Fruit fly (Drosophila melanogaster) whole organism, embryonic: ENCODE data around the gene CG18265.
A peak's percentile ranks its signal among the peaks of the same experiment; 100 is the strongest.

Experiments
- Adf1 ChIP-seq: fragments of 200-800 bp; sonication (Bioruptor generic); IDR thresholded peaks from 2 replicates; pipeline ENCODE4 v1.3.6; 2022; ENCODE audit warnings: missing biosample characterization, missing genetic modification characterization
- Antp ChIP-seq: fragments of 200-800 bp; sonication (Bioruptor generic); optimal IDR thresholded peaks from 3 replicates; lab custom pipeline; 2016; ENCODE audit warnings: missing biosample characterization, missing genetic modification characterization
- Blimp-1 ChIP-seq: fragments of 200-800 bp; sonication (Bioruptor generic); optimal IDR thresholded peaks from 3 replicates; lab custom pipeline; 2018; ENCODE audit warnings: missing biosample characterization, missing genetic modification characterization, mild to moderate bottlenecking, moderate library complexity, missing genetic modification reagents
- CG10147 ChIP-seq: fragments of 200-800 bp; sonication (Bioruptor generic); optimal IDR thresholded peaks from 2 replicates; lab custom pipeline; 2019; ENCODE audit warnings: missing biosample characterization, mild to moderate bottlenecking, missing genetic modification characterization, moderate library complexity
- CG10979 ChIP-seq: fragments of 200-800 bp; sonication (Bioruptor generic); optimal IDR thresholded peaks from 2 replicates; lab custom pipeline; 2018; ENCODE audit warnings: missing biosample characterization, mild to moderate bottlenecking, missing genetic modification characterization, moderate library complexity
- CG11398 ChIP-seq: fragments of 200-800 bp; sonication (Bioruptor generic); optimal IDR thresholded peaks from 2 replicates; lab custom pipeline; 2016; ENCODE audit warnings: missing biosample characterization, missing genetic modification characterization
- CG12299 ChIP-seq: fragments of 200-800 bp; sonication (Bioruptor generic); optimal IDR thresholded peaks from 2 replicates; lab custom pipeline; 2018; ENCODE audit warnings: missing biosample characterization, mild to moderate bottlenecking, missing genetic modification characterization
- CG13424 ChIP-seq: fragments of 200-800 bp; sonication (Bioruptor generic); optimal IDR thresholded peaks from 2 replicates; lab custom pipeline; 2019; ENCODE audit warnings: missing biosample characterization, mild to moderate bottlenecking, missing genetic modification characterization, moderate library complexity
- CG14441 ChIP-seq: fragments of 200-800 bp; sonication (Bioruptor generic); IDR thresholded peaks from 2 replicates; pipeline ENCODE4 v1.3.6; 2022; ENCODE audit warnings: missing biosample characterization, missing genetic modification characterization
- CG15514 ChIP-seq: fragments of 200-800 bp; sonication (Bioruptor generic); optimal IDR thresholded peaks from 3 replicates; lab custom pipeline; 2017; ENCODE audit warnings: missing biosample characterization, missing genetic modification characterization, mild to moderate bottlenecking, moderate library complexity, missing genetic modification reagents
- CG17568 ChIP-seq: fragments of 200-800 bp; sonication (Bioruptor generic); optimal IDR thresholded peaks from 2 replicates; lab custom pipeline; 2018; ENCODE audit warnings: missing biosample characterization, mild to moderate bottlenecking, missing genetic modification characterization, moderate library complexity
- CG1792 ChIP-seq: fragments of 200-800 bp; sonication (Bioruptor generic); optimal IDR thresholded peaks from 2 replicates; lab custom pipeline; 2016; ENCODE audit warnings: missing biosample characterization, missing genetic modification characterization
- CG1832 ChIP-seq: fragments of 200-800 bp; sonication (Bioruptor generic); optimal IDR thresholded peaks from 2 replicates; lab custom pipeline; 2017; ENCODE audit warnings: missing biosample characterization, mild to moderate bottlenecking, missing genetic modification characterization, inconsistent platforms
- CG18599 ChIP-seq: fragments of 200-800 bp; sonication (Bioruptor generic); optimal IDR thresholded peaks from 3 replicates; lab custom pipeline; 2017; ENCODE audit warnings: missing biosample characterization, missing genetic modification characterization, mild to moderate bottlenecking, moderate library complexity, missing genetic modification reagents
- CG32532 ChIP-seq: fragments of 200-800 bp; sonication (Bioruptor generic); IDR thresholded peaks from 2 replicates; pipeline ENCODE4 v1.3.6; 2022; ENCODE audit warnings: missing biosample characterization, missing genetic modification characterization
- CG33213 ChIP-seq: fragments of 200-800 bp; sonication (Bioruptor generic); optimal IDR thresholded peaks from 3 replicates; lab custom pipeline; 2016; ENCODE audit warnings: missing biosample characterization, missing genetic modification characterization
- CG7271 ChIP-seq: fragments of 200-800 bp; sonication (Bioruptor generic); optimal IDR thresholded peaks from 2 replicates; lab custom pipeline; 2018; ENCODE audit warnings: missing biosample characterization, mild to moderate bottlenecking, missing genetic modification characterization, moderate library complexity
- CG7987 ChIP-seq: fragments of 200-800 bp; sonication (Bioruptor generic); optimal IDR thresholded peaks from 2 replicates; lab custom pipeline; 2018; ENCODE audit warnings: missing biosample characterization, mild to moderate bottlenecking, missing genetic modification characterization, moderate library complexity
- CG8478 ChIP-seq: fragments of >200 bp; optimal IDR thresholded peaks from 2 replicates; lab custom pipeline; 2018
- CG8944 ChIP-seq: fragments of 200-800 bp; sonication (Bioruptor generic); optimal IDR thresholded peaks from 3 replicates; lab custom pipeline; 2016; ENCODE audit warnings: missing biosample characterization, missing genetic modification characterization
- CG9437 ChIP-seq: fragments of 200-800 bp; sonication (Bioruptor generic); optimal IDR thresholded peaks from 2 replicates; lab custom pipeline; 2018; ENCODE audit warnings: missing biosample characterization, mild to moderate bottlenecking, missing genetic modification characterization
- CkIIα-i1 ChIP-seq: fragments of 200-800 bp; sonication (Bioruptor generic); IDR thresholded peaks from 2 replicates; pipeline ENCODE4 v1.3.6; 2022; ENCODE audit warnings: missing biosample characterization, missing genetic modification characterization
- HLH54F ChIP-seq: fragments of 200-800 bp; sonication (Bioruptor generic); optimal IDR thresholded peaks from 3 replicates; lab custom pipeline; 2016; ENCODE audit warnings: missing biosample characterization, missing genetic modification characterization
- HLHmδ ChIP-seq: fragments of 200-800 bp; sonication (Bioruptor generic); optimal IDR thresholded peaks from 2 replicates; lab custom pipeline; 2018; ENCODE audit warnings: missing biosample characterization, mild to moderate bottlenecking, missing genetic modification characterization, moderate library complexity
- Hmr ChIP-seq: fragments of 200-800 bp; sonication (Bioruptor generic); optimal IDR thresholded peaks from 3 replicates; lab custom pipeline; 2017; ENCODE audit warnings: mild to moderate bottlenecking, missing biosample characterization, missing genetic modification reagents, missing genetic modification characterization
- Kr ChIP-seq: fragments of 200-800 bp; sonication (Bioruptor generic); optimal IDR thresholded peaks from 2 replicates; lab custom pipeline; 2017; ENCODE audit warnings: missing biosample characterization, mild to moderate bottlenecking, missing genetic modification characterization
- NC2α ChIP-seq: fragments of 200-800 bp; sonication (Bioruptor generic); optimal IDR thresholded peaks from 2 replicates; lab custom pipeline; 2016; ENCODE audit warnings: missing biosample characterization, missing genetic modification characterization
- Neu2 ChIP-seq: fragments of 200-800 bp; sonication (Bioruptor generic); optimal IDR thresholded peaks from 3 replicates; lab custom pipeline; 2016; ENCODE audit warnings: missing biosample characterization, missing genetic modification characterization, borderline replicate concordance
- Nf-YC ChIP-seq: fragments of 200-800 bp; optimal IDR thresholded peaks from 3 replicates; lab custom pipeline; 2019; ENCODE audit warnings: missing biosample characterization, mild to moderate bottlenecking, missing genetic modification characterization, moderate library complexity
- Ssrp ChIP-seq: fragments of 200-800 bp; sonication (Bioruptor generic); optimal IDR thresholded peaks from 2 replicates; lab custom pipeline; 2018; ENCODE audit warnings: missing biosample characterization, mild to moderate bottlenecking, missing genetic modification characterization, moderate library complexity
- Trl ChIP-seq, 3 experiments: fragments of >200 bp in 2 of 3; fragments of 200-800 bp in 1 of 3; sonication (Bioruptor generic) in 1 of 3; optimal IDR thresholded peaks; 2 replicates in 1 of 3; 3 replicates in 2 of 3; lab custom pipeline; 2016 to 2017; ENCODE audit warnings: missing biosample characterization in 1 of 3, missing genetic modification characterization in 1 of 3
- amos ChIP-seq: fragments of 200-800 bp; sonication (Bioruptor generic); IDR thresholded peaks from 2 replicates; pipeline ENCODE4 v1.3.6; 2022; ENCODE audit warnings: missing biosample characterization, missing genetic modification characterization; ENCODE audit not compliant: partially characterized antibody
- btn ChIP-seq: fragments of 200-800 bp; sonication (Bioruptor generic); optimal IDR thresholded peaks from 2 replicates; lab custom pipeline; 2016; ENCODE audit warnings: missing biosample characterization, missing genetic modification characterization
- danr ChIP-seq: fragments of 200-800 bp; sonication (Bioruptor generic); IDR thresholded peaks from 2 replicates; pipeline ENCODE4 v1.3.6; 2022; ENCODE audit warnings: missing biosample characterization, missing genetic modification characterization
- jing ChIP-seq: fragments of 200-800 bp; sonication (Bioruptor generic); optimal IDR thresholded peaks from 2 replicates; lab custom pipeline; 2018; ENCODE audit warnings: missing biosample characterization, mild to moderate bottlenecking, missing genetic modification characterization
- mirr ChIP-seq: fragments of 200-800 bp; sonication (Bioruptor generic); optimal IDR thresholded peaks from 3 replicates; lab custom pipeline; 2018; ENCODE audit warnings: missing biosample characterization, mild to moderate bottlenecking, missing genetic modification characterization
- onecut ChIP-seq: fragments of 200-800 bp; sonication (Bioruptor generic); IDR thresholded peaks from 2 replicates; pipeline ENCODE4 v1.3.6; 2022; ENCODE audit warnings: missing biosample characterization, missing genetic modification characterization
- pita ChIP-seq: fragments of 200-800 bp; sonication (Bioruptor generic); optimal IDR thresholded peaks from 2 replicates; lab custom pipeline; 2017; ENCODE audit warnings: missing biosample characterization, mild to moderate bottlenecking, missing genetic modification characterization
- prd ChIP-seq, 3 experiments: fragments of >200 bp in 2 of 3; fragments of 200-800 bp in 1 of 3; sonication (Bioruptor generic) in 1 of 3; optimal IDR thresholded peaks in 2 of 3; IDR thresholded peaks in 1 of 3; 2 replicates in 2 of 3; 3 replicates in 1 of 3; pipeline versions ENCODE4 v1.3.6 to Lab custom; 2017 to 2022; ENCODE audit warnings: missing biosample characterization in 1 of 3, missing genetic modification characterization in 1 of 3
- pum ChIP-seq: fragments of 200-800 bp; sonication (Bioruptor generic); optimal IDR thresholded peaks from 2 replicates; lab custom pipeline; 2016; ENCODE audit warnings: missing biosample characterization, missing genetic modification characterization
- pzg ChIP-seq: fragments of 200-800 bp; sonication (Bioruptor generic); optimal IDR thresholded peaks from 3 replicates; lab custom pipeline; 2018; ENCODE audit warnings: missing biosample characterization, mild to moderate bottlenecking, missing genetic modification characterization, moderate library complexity
- salm ChIP-seq: fragments of 200-800 bp; sonication (Bioruptor generic); optimal IDR thresholded peaks from 2 replicates; lab custom pipeline; 2018; ENCODE audit warnings: missing biosample characterization, mild to moderate bottlenecking, missing genetic modification characterization
- sc ChIP-seq, 3 experiments: fragments of >200 bp in 2 of 3; fragments of 200-800 bp in 1 of 3; sonication (Bioruptor generic) in 1 of 3; optimal IDR thresholded peaks; 2 replicates in 2 of 3; 3 replicates in 1 of 3; lab custom pipeline; 2017; ENCODE audit warnings: mild to moderate bottlenecking in 1 of 3, missing biosample characterization in 1 of 3, missing genetic modification characterization in 1 of 3, missing genetic modification reagents in 1 of 3
- tap ChIP-seq: fragments of 200-800 bp; optimal IDR thresholded peaks from 3 replicates; lab custom pipeline; 2019; ENCODE audit warnings: missing biosample characterization, mild to moderate bottlenecking, missing genetic modification characterization, moderate library complexity
- tna ChIP-seq: fragments of 200-800 bp; sonication (Bioruptor generic); IDR thresholded peaks from 2 replicates; pipeline ENCODE4 v1.3.6; 2022; ENCODE audit warnings: missing biosample characterization, missing genetic modification characterization; ENCODE audit not compliant: partially characterized antibody
- wdn ChIP-seq: fragments of 200-800 bp; sonication (Bioruptor generic); IDR thresholded peaks from 2 replicates; pipeline ENCODE4 v1.3.6; 2022; ENCODE audit warnings: missing biosample characterization, missing genetic modification characterization
- wek ChIP-seq: fragments of 200-800 bp; sonication (Bioruptor generic); optimal IDR thresholded peaks from 3 replicates; lab custom pipeline; 2018; ENCODE audit warnings: missing biosample characterization, mild to moderate bottlenecking, missing genetic modification characterization, moderate library complexity
- zen2 ChIP-seq: fragments of 200-800 bp; sonication (Bioruptor generic); IDR thresholded peaks from 3 replicates; pipeline ENCODE4 v1.3.6; 2022; ENCODE audit warnings: missing biosample characterization, missing genetic modification characterization; ENCODE audit not compliant: partially characterized antibody

CG18265 gene

DNA sequence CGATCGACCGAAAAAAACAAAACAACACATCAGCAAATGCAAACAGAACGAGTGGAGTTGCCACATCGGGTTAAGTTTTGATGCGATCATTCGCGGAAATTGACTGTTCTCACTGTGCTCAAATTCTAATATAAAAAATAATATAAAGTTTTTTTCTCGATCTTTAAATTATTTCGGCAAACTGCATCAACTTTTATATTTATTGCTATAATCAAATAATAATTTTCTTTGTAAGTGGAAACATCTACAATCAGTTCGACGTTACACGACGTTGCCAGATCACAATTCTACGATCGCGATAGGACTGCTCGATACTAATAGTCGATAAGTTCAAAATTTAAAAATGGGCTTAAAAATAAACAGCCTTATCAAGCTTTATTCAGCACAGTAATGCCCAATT is 10.4 kb upstream of the CG18265 start, which contains the start of gene Gorab:
TSS of gene Gorab (minus strand) at position 58 of the 400 bp plus-strand sequence.
- TF ChIP-seq HLHmδ (GFP tag; lab: Kevin White, UChicago) (no peak), amos (GFP tag; lab: Robert Waterston, UW) (peak; percentile 54), salm (no peak), pum (GFP tag; lab: Kevin White, UChicago) (peak; percentile 60), zen2 (GFP tag; lab: Robert Waterston, UW) (no peak), Neu2 (GFP tag; lab: Kevin White, UChicago) (no peak), tap (tag; lab: Kevin White, UChicago) (peak; percentile 69), CG12299 (tag; lab: Kevin White, UChicago) (peak; percentile 26), CG1792 (GFP tag; lab: Kevin White, UChicago) (peak; percentile 21), Antp (GFP tag; lab: Kevin White, UChicago) (peak; percentile 7), Hmr (GFP tag; lab: Kevin White, UChicago) (peak; percentile 67), Ssrp (tag; lab: Kevin White, UChicago) (peak; percentile 92), Adf1 (GFP tag; lab: Robert Waterston, UW) (peak; percentile 74), CG10979 (tag; lab: Kevin White, UChicago) (peak; percentile 77), onecut (GFP tag; lab: Robert Waterston, UW) (peak; percentile 62), NC2α (GFP tag; lab: Kevin White, UChicago) (no peak), wdn (GFP tag; lab: Robert Waterston, UW) (0 out of 2 replicates have a peak, but pooled peaks have one; percentile 23), pzg (peak; percentile 54), sc (optimal IDR thresholded peaks at IDR 0.05; lab: Kevin White, UChicago) (no peak), sc (GFP tag; optimal IDR thresholded peaks at IDR 0.05; lab: Kevin White, UChicago) (peak; percentile 78), wek (GFP tag; lab: Kevin White, UChicago) (no peak), CkIIα-i1 (GFP tag; lab: Robert Waterston, UW) (no peak), CG18599 (GFP tag; lab: Kevin White, UChicago) (peak; percentile 80), pita (no peak), CG17568 (peak; percentile 68), Kr (GFP tag; lab: Kevin White, UChicago) (no peak), btn (GFP tag; lab: Kevin White, UChicago) (peak; percentile 8), CG14441 (GFP tag; lab: Robert Waterston, UW) (peak; percentile 97), Nf-YC (tag; lab: Kevin White, UChicago) (peak; percentile 67), prd (optimal IDR thresholded peaks at IDR 0.05; lab: Kevin White, UChicago) (no peak), prd (GFP tag; IDR thresholded peaks at IDR 0.05; lab: Robert Waterston, UW) (peak; percentile 98), CG11398 (peak; percentile 26), HLH54F (GFP tag; lab: Kevin White, UChicago) (peak; percentile 81), Trl (optimal IDR thresholded peaks at IDR 0.05; lab: Kevin White, UChicago) (no peak), Trl (GFP tag; optimal IDR thresholded peaks at IDR 0.05; lab: Kevin White, UChicago) (peak; percentile 4), CG13424 (tag; lab: Kevin White, UChicago) (peak; percentile 87), CG32532 (GFP tag; lab: Robert Waterston, UW) (peak; percentile 97), mirr (GFP tag; lab: Kevin White, UChicago) (no peak), CG1832 (no peak), CG7987 (GFP tag; lab: Kevin White, UChicago) (peak; percentile 49), CG9437 (GFP tag; lab: Kevin White, UChicago) (peak; percentile 58), CG8478 (lab: Kevin White, UChicago) (no peak), Blimp-1 (GFP tag; lab: Kevin White, UChicago) (peak; percentile 80), CG33213 (GFP tag; lab: Kevin White, UChicago) (peak; percentile 80), CG10147 (peak; percentile 87), tna (GFP tag; lab: Robert Waterston, UW) (no peak), CG8944 (GFP tag; lab: Kevin White, UChicago) (peak; percentile 76), jing (GFP tag; lab: Kevin White, UChicago) (peak; percentile 64), CG7271 (tag; lab: Kevin White, UChicago) (peak; percentile 77), CG15514 (peak; percentile 86), danr (GFP tag; lab: Robert Waterston, UW) (peak; percentile 61; the same call in 1 of the 2 replicates)
